Worm (Caenorhabditis elegans): Measurements from ENCODE around the gene C11E4.6.

ce11 chrX:9568574-9568973 is 41.8 kb upstream of the C11E4.6 start:
- TF ChIP-seq madf-2 (tag; optimal IDR thresholded peaks at IDR 0.05) (no peak), zip-5 (tag; optimal IDR thresholded peaks at IDR 0.05) (no peak), syd-9 (tag; optimal IDR thresholded peaks at IDR 0.05) (no peak), dmd-4 (tag; optimal IDR thresholded peaks at IDR 0.05; ENCODE audit: borderline replicate concordance) (no peak), nhr-232 (tag; optimal IDR thresholded peaks at IDR 0.05) (no peak), pqm-1 (tag; optimal IDR thresholded peaks at IDR 0.05) (no peak), ama-1 (optimal IDR thresholded peaks at IDR 0.05) (no peak), hlh-15 (tag; optimal IDR thresholded peaks at IDR 0.05) (no peak), nhr-11 (tag; optimal IDR thresholded peaks at IDR 0.05) (no peak), ceh-45 (GFP tag; IDR thresholded peaks at IDR 0.05) (no peak), dve-1 (tag; optimal IDR thresholded peaks at IDR 0.05) (no peak), hlh-6 (tag; optimal IDR thresholded peaks at IDR 0.05) (no peak), F13H6.1 (tag; optimal IDR thresholded peaks at IDR 0.05) (no peak)

All from whole organism, late embryonic.